Worm (Caenorhabditis elegans): ENCODE data around the gene cdh-7.

The cdh-7 gene

ce11 chrII:14844253-14844652, 1.2 kb downstream of the cdh-7 start:
- TF ChIP-seq aly-1 (tag; optimal IDR thresholded peaks at IDR 0.05): no peak

DNA sequence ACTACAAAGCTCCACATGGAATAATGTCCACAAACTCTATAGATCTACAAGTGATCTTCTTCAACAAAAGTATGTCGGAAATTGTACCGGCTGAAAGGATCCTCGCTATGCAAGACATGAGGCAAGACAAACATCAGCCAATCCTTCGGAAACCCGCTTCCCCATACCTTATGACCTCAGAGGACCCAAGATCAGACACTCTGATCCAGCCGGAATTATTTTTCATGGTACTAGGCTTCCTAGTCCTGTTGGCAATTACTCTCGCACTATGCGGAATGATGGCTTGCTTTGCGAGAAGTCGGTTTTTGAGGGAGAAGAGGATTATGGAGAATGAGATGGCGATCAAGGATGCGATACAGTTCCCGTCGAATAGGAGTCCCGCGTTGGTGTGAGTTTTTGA, 6.9 kb downstream of the cdh-7 start:
- no peak for TF ChIP-seq flt-1 (GFP tag; IDR thresholded peaks at IDR 0.05)
- no peak for TF ChIP-seq pes-1 (GFP tag; IDR thresholded peaks at IDR 0.05)
- no peak for TF ChIP-seq ceh-36 (tag; optimal IDR thresholded peaks at IDR 0.05)
- TF ChIP-seq hmbx-1 (tag; optimal IDR thresholded peaks at IDR 0.05): no peak
- no peak for TF ChIP-seq scrt-1 (GFP tag; IDR thresholded peaks at IDR 0.05)
- TF ChIP-seq tbx-37 (GFP tag; conservative IDR thresholded peaks at IDR 0.05): no peak
- TF ChIP-seq ama-1 (optimal IDR thresholded peaks at IDR 0.05): no peak
- TF ChIP-seq aly-1 (tag; optimal IDR thresholded peaks at IDR 0.05): no peak
- TF ChIP-seq hmg-4 (GFP tag; optimal IDR thresholded peaks at IDR 0.05): no peak
- TF ChIP-seq hnd-1 (tag; optimal IDR thresholded peaks at IDR 0.05): no peak
- TF ChIP-seq sea-1 (GFP tag; conservative IDR thresholded peaks at IDR 0.05): no peak

DNA sequence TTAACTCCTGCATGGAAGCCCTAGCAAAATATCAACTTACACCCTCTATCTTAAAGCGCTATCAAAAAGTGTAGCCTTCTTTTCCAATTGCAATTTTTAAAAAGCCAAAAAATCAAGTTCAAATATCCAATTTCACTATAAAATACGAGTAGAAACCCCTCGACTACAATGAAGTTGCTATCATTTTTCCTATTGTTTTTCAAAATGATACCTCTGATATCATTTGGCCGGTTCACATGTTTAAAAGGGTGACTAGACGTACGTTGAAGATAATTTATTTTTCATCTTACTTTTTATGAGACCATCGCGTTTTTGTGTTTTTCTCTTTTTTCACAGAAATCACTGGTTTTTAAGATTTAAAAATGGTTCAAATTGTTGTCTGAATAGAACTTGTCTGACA, 8.5 kb downstream of the cdh-7 start, which contains the start of gene R05H10.1:
Gene R05H10.1 (plus strand): TSS at position 334 of the 400 bp plus-strand sequence.
- TF ChIP-seq scrt-1 (GFP tag; IDR thresholded peaks at IDR 0.05): no peak
- TF ChIP-seq tbx-11 (GFP tag; IDR thresholded peaks at IDR 0.05): no peak
- no peak for TF ChIP-seq B0310.2 (tag; optimal IDR thresholded peaks at IDR 0.05)
- no peak for TF ChIP-seq aly-1 (tag; optimal IDR thresholded peaks at IDR 0.05)
- no peak for TF ChIP-seq hmbx-1 (tag; optimal IDR thresholded peaks at IDR 0.05)
- TF ChIP-seq F13C5.2 (tag; optimal IDR thresholded peaks at IDR 0.05): no peak

DNA sequence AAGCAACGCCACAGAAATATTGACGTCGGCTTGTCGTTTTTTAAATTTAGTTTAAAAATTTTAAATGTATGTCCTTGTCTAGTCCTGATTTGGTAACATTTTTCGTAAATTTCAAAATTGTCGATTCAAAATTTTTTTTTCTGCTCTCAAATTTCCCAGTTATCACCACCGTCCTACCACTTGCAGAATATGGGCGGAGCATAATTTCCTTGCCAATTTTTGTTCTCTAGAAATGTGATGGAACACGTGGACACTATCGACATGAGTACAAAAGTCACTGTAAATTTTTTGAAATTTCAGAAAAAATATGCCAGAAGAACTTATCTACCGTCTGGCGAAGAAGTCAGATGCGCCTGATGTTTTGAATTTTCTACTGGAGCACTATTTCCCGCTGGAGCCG, 12.2 kb downstream of the cdh-7 start, which contains the start of gene R05H10.7:
Gene R05H10.7 (plus strand): TSS at position 301 of the 400 bp plus-strand sequence.
- no peak for TF ChIP-seq hmbx-1 (tag; optimal IDR thresholded peaks at IDR 0.05)
- TF ChIP-seq ceh-13 (GFP tag; optimal IDR thresholded peaks at IDR 0.05): no peak
- TF ChIP-seq pes-1 (GFP tag; IDR thresholded peaks at IDR 0.05): no peak
- TF ChIP-seq F13C5.2 (tag; optimal IDR thresholded peaks at IDR 0.05): no peak
- no peak for TF ChIP-seq tbx-37 (GFP tag; conservative IDR thresholded peaks at IDR 0.05)
- no peak for TF ChIP-seq sea-1 (GFP tag; conservative IDR thresholded peaks at IDR 0.05)
- no peak for TF ChIP-seq tra-4 (tag; optimal IDR thresholded peaks at IDR 0.05)
- TF ChIP-seq ama-1 (optimal IDR thresholded peaks at IDR 0.05): no peak
- no peak for TF ChIP-seq flt-1 (GFP tag; IDR thresholded peaks at IDR 0.05)
- no peak for TF ChIP-seq tbx-11 (GFP tag; IDR thresholded peaks at IDR 0.05)
- TF ChIP-seq hnd-1 (tag; optimal IDR thresholded peaks at IDR 0.05): no peak
- TF ChIP-seq aly-1 (tag; optimal IDR thresholded peaks at IDR 0.05): no peak

ce11 chrII:14856922-14857321, 13.9 kb downstream of the cdh-7 start, which contains the start of gene rbm-28:
rbm-28 (plus strand) TSS chrII:14857259.
- TF ChIP-seq ama-1 (optimal IDR thresholded peaks at IDR 0.05) (no peak), scrt-1 (GFP tag; IDR thresholded peaks at IDR 0.05) (no peak), sea-1 (GFP tag; conservative IDR thresholded peaks at IDR 0.05) (no peak), aly-1 (tag; optimal IDR thresholded peaks at IDR 0.05) (no peak), pes-1 (GFP tag; IDR thresholded peaks at IDR 0.05) (peak; percentile 67; the same call in 1 of the 2 replicates), B0310.2 (tag; optimal IDR thresholded peaks at IDR 0.05) (no peak), hnd-1 (tag; optimal IDR thresholded peaks at IDR 0.05) (no peak), tbx-37 (GFP tag; conservative IDR thresholded peaks at IDR 0.05) (peak; percentile 62; the same call in 1 of the 2 replicates), tra-4 (tag; optimal IDR thresholded peaks at IDR 0.05) (no peak), ceh-36 (tag; optimal IDR thresholded peaks at IDR 0.05) (no peak), ets-7 (tag; optimal IDR thresholded peaks at IDR 0.05) (no peak), ceh-13 (GFP tag; optimal IDR thresholded peaks at IDR 0.05) (no peak), hmg-4 (GFP tag; optimal IDR thresholded peaks at IDR 0.05) (no peak), hmbx-1 (tag; optimal IDR thresholded peaks at IDR 0.05) (no peak), flt-1 (GFP tag; IDR thresholded peaks at IDR 0.05) (no peak)

DNA sequence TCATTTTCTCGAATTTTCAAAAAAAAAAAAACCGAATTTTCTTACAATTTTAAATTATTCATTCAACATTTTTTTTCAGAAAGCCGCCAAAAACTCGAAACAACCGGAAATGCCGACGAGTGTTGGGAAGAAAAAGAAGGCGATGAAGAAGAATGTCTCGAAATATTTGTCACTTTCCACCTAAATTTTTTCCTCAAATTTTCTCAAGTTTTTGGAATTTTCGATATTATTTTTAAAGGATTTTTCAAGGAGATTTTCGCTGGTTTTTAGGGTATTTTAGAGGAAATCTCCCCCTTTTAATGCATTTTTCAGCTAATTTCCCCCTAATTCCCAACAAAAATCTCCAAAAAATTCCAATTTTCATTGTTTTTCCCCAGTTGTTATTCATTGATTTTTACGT, 23.1 kb downstream of the cdh-7 start:
- no peak for TF ChIP-seq hnd-1 (tag; optimal IDR thresholded peaks at IDR 0.05)
- TF ChIP-seq B0310.2 (tag; optimal IDR thresholded peaks at IDR 0.05): no peak
- TF ChIP-seq tra-4 (tag; optimal IDR thresholded peaks at IDR 0.05): no peak
- no peak for TF ChIP-seq flt-1 (GFP tag; IDR thresholded peaks at IDR 0.05)
- TF ChIP-seq hmg-4 (GFP tag; optimal IDR thresholded peaks at IDR 0.05): no peak
- TF ChIP-seq ets-7 (tag; optimal IDR thresholded peaks at IDR 0.05): no peak
- TF ChIP-seq ceh-13 (GFP tag; optimal IDR thresholded peaks at IDR 0.05): no peak
- no peak for TF ChIP-seq aly-1 (tag; optimal IDR thresholded peaks at IDR 0.05)
- TF ChIP-seq ama-1 (optimal IDR thresholded peaks at IDR 0.05): no peak
- TF ChIP-seq hmbx-1 (tag; optimal IDR thresholded peaks at IDR 0.05): no peak
- no peak for TF ChIP-seq scrt-1 (GFP tag; IDR thresholded peaks at IDR 0.05)
- no peak for TF ChIP-seq ceh-36 (tag; optimal IDR thresholded peaks at IDR 0.05)
- TF ChIP-seq tbx-37 (GFP tag; conservative IDR thresholded peaks at IDR 0.05): no peak
- TF ChIP-seq sea-1 (GFP tag; conservative IDR thresholded peaks at IDR 0.05): no peak
- no peak for TF ChIP-seq F13C5.2 (tag; optimal IDR thresholded peaks at IDR 0.05)

DNA sequence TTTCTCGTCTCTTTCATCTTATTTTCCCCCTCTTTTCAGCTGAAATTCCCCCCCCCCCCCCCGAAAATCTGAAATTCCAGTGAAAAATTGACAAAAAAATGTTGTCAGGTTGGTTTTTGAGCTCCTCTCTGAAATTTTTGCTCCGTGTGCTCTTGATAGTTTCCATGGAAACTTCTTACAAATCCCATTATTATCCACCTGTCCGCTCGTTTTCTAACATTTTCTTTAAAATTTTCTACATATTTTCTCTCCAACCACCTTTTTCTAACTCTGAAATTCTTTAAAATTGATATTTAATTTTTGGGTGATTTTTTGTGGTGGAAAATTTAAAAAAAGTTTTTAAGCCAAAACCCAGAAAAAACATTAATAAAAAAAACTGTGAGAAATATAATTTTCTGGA, 23.6 kb downstream of the cdh-7 start, which contains the start of gene gpx-2:
Gene gpx-2 (plus strand): TSS at position 99 of the 400 bp plus-strand sequence.
- TF ChIP-seq ceh-36 (tag; optimal IDR thresholded peaks at IDR 0.05) (no peak), ama-1 (optimal IDR thresholded peaks at IDR 0.05) (no peak), tbx-11 (GFP tag; IDR thresholded peaks at IDR 0.05) (no peak), F13C5.2 (tag; optimal IDR thresholded peaks at IDR 0.05) (no peak), hnd-1 (tag; optimal IDR thresholded peaks at IDR 0.05) (no peak), sea-1 (GFP tag; conservative IDR thresholded peaks at IDR 0.05) (no peak), hmbx-1 (tag; optimal IDR thresholded peaks at IDR 0.05) (no peak), scrt-1 (GFP tag; IDR thresholded peaks at IDR 0.05) (no peak), tra-4 (tag; optimal IDR thresholded peaks at IDR 0.05) (no peak), ets-7 (tag; optimal IDR thresholded peaks at IDR 0.05) (no peak), tbx-37 (GFP tag; conservative IDR thresholded peaks at IDR 0.05) (no peak), flt-1 (GFP tag; IDR thresholded peaks at IDR 0.05) (no peak)

- no peak for TF ChIP-seq B0310.2 (tag; optimal IDR thresholded peaks at IDR 0.05)
- TF ChIP-seq hmbx-1 (tag; optimal IDR thresholded peaks at IDR 0.05): no peak
- TF ChIP-seq hnd-1 (tag; optimal IDR thresholded peaks at IDR 0.05): no peak
- no peak for TF ChIP-seq hmg-4 (GFP tag; optimal IDR thresholded peaks at IDR 0.05)
- no peak for TF ChIP-seq ceh-36 (tag; optimal IDR thresholded peaks at IDR 0.05)
- no peak for TF ChIP-seq sea-1 (GFP tag; conservative IDR thresholded peaks at IDR 0.05)
- no peak for TF ChIP-seq pes-1 (GFP tag; IDR thresholded peaks at IDR 0.05)
- no peak for TF ChIP-seq tbx-11 (GFP tag; IDR thresholded peaks at IDR 0.05)
- TF ChIP-seq ceh-13 (GFP tag; optimal IDR thresholded peaks at IDR 0.05): no peak
- TF ChIP-seq ets-7 (tag; optimal IDR thresholded peaks at IDR 0.05): no peak
- TF ChIP-seq F13C5.2 (tag; optimal IDR thresholded peaks at IDR 0.05): no peak
- no peak for TF ChIP-seq flt-1 (GFP tag; IDR thresholded peaks at IDR 0.05)
- no peak for TF ChIP-seq aly-1 (tag; optimal IDR thresholded peaks at IDR 0.05)
- TF ChIP-seq ama-1 (optimal IDR thresholded peaks at IDR 0.05): no peak
Measured at ce11 chrII:14867530-14867929, 24.5 kb downstream of the cdh-7 start.

Data from whole organism, early embryonic.